Worm (Caenorhabditis elegans) whole organism, L1 larva: ENCODE results near the gene daf-42.

Source experiments
- F16B12.6 ChIP-seq: fragments of 150-350 bp; optimal IDR thresholded peaks from 2 replicates; lab custom pipeline; 2014; ENCODE audit warnings: missing biosample characterization, missing genetic modification characterization
- ama-1 ChIP-seq: fragments of 150-350 bp; optimal IDR thresholded peaks from 2 replicates; lab custom pipeline; 2014
- blmp-1 ChIP-seq: fragments of 150-350 bp; optimal IDR thresholded peaks from 2 replicates; lab custom pipeline; 2014; ENCODE audit warnings: missing biosample characterization, missing genetic modification characterization
- dpl-1 ChIP-seq, 3 experiments: fragments of 150-350 bp in 2 of 3; sonication (generic microtip) in 1 of 3; optimal IDR thresholded peaks; 2 replicates each; lab custom pipeline; 2014 to 2017; ENCODE audit warnings: missing biosample characterization in 3 of 3, missing genetic modification characterization in 3 of 3, missing genetic modification reagents in 3 of 3
- efl-1 ChIP-seq, 4 experiments: fragments of 150-350 bp; optimal IDR thresholded peaks in 3 of 4; peaks in 1 of 4; 1 replicate in 1 of 4; 2 replicates in 3 of 4; lab custom pipeline; 2014; ENCODE audit warnings: missing biosample characterization in 2 of 4, missing genetic modification characterization in 2 of 4, missing genetic modification reagents in 2 of 4
- elt-2 ChIP-seq: sonication (generic microtip); optimal IDR thresholded peaks from 2 replicates; lab custom pipeline; 2016; ENCODE audit warnings: missing genetic modification characterization, mild to moderate bottlenecking, inconsistent platforms, missing compliant biosample characterization, missing genetic modification reagents
- fkh-10 ChIP-seq: sonication (generic microtip); optimal IDR thresholded peaks from 2 replicates; lab custom pipeline; 2017; ENCODE audit warnings: missing biosample characterization, missing genetic modification reagents, missing genetic modification characterization
- fkh-4 ChIP-seq: sonication (generic microtip); optimal IDR thresholded peaks from 2 replicates; lab custom pipeline; 2016; ENCODE audit warnings: missing compliant biosample characterization, missing genetic modification characterization, borderline replicate concordance
- fos-1 ChIP-seq: fragments of 150-350 bp; optimal IDR thresholded peaks from 2 replicates; lab custom pipeline; 2014; ENCODE audit warnings: missing biosample characterization, missing genetic modification characterization
- hlh-17 ChIP-seq: fragments of 200-800 bp; sonication (Bioruptor generic); optimal IDR thresholded peaks from 2 replicates; lab custom pipeline; 2018; ENCODE audit warnings: missing genetic modification characterization, mild to moderate bottlenecking, missing compliant biosample characterization, moderate library complexity, borderline replicate concordance
- hlh-4 ChIP-seq: sonication (generic microtip); optimal IDR thresholded peaks from 2 replicates; lab custom pipeline; 2016; ENCODE audit warnings: mild to moderate bottlenecking, missing genetic modification characterization, missing compliant biosample characterization
- irx-1 ChIP-seq: sonication (generic microtip); optimal IDR thresholded peaks from 2 replicates; lab custom pipeline; 2016; ENCODE audit warnings: missing genetic modification characterization, missing compliant biosample characterization
- isw-1 ChIP-seq: fragments of 200-800 bp; sonication (Bioruptor generic); IDR thresholded peaks from 2 replicates; pipeline ENCODE4 v1.3.6; 2022; ENCODE audit warnings: missing genetic modification characterization, missing compliant biosample characterization
- lin-14 ChIP-seq: fragments of 200-800 bp; sonication (Bioruptor generic); optimal IDR thresholded peaks from 2 replicates; lab custom pipeline; 2018; ENCODE audit warnings: mild to moderate bottlenecking, missing genetic modification characterization, moderate library complexity, missing compliant biosample characterization
- mab-9 ChIP-seq: fragments of 200-800 bp; sonication (Bioruptor generic); IDR thresholded peaks from 2 replicates; pipeline ENCODE4 v1.3.6; 2022; ENCODE audit warnings: missing genetic modification reagents, missing genetic modification characterization, missing compliant biosample characterization
- mdl-1 ChIP-seq, 2 experiments: fragments of 150-350 bp; optimal IDR thresholded peaks; 2 replicates each; lab custom pipeline; 2014 to 2017; ENCODE audit warnings: missing biosample characterization in 2 of 2, missing genetic modification characterization in 2 of 2, inconsistent platforms in 1 of 2
- mef-2 ChIP-seq: fragments of 150-350 bp; optimal IDR thresholded peaks from 2 replicates; lab custom pipeline; 2014; ENCODE audit warnings: missing biosample characterization, missing genetic modification characterization
- nhr-20 ChIP-seq: sonication (generic microtip); optimal IDR thresholded peaks from 2 replicates; lab custom pipeline; 2016; ENCODE audit warnings: mild to moderate bottlenecking, missing genetic modification characterization, missing compliant biosample characterization
- nhr-47 ChIP-seq: sonication (generic microtip); optimal IDR thresholded peaks from 2 replicates; lab custom pipeline; 2016; ENCODE audit warnings: mild to moderate bottlenecking, missing genetic modification characterization, moderate library complexity, missing compliant biosample characterization
- nhr-71 ChIP-seq: sonication (generic microtip); optimal IDR thresholded peaks from 2 replicates; lab custom pipeline; 2016; ENCODE audit warnings: mild to moderate bottlenecking, missing genetic modification characterization, moderate library complexity, missing compliant biosample characterization
- nhr-85 ChIP-seq: sonication (generic microtip); peaks from one replicate; lab custom pipeline; 2016; ENCODE audit warnings: missing genetic modification characterization, inconsistent platforms, missing compliant biosample characterization
- pag-3 ChIP-seq: sonication (generic microtip); optimal IDR thresholded peaks from 2 replicates; lab custom pipeline; 2017; ENCODE audit warnings: missing genetic modification characterization, mild to moderate bottlenecking, missing compliant biosample characterization, antibody characterized with exemption, borderline replicate concordance; ENCODE audit not compliant: insufficient read depth
- pqm-1 ChIP-seq: sonication (generic microtip); optimal IDR thresholded peaks from 3 replicates; lab custom pipeline; 2017; ENCODE audit warnings: missing biosample characterization, missing genetic modification characterization
- snpc-4 ChIP-seq: fragments of 150-350 bp; optimal IDR thresholded peaks from 2 replicates; lab custom pipeline; 2014; ENCODE audit warnings: missing biosample characterization, missing genetic modification characterization
- snu-23 ChIP-seq: sonication (generic microtip); optimal IDR thresholded peaks from 2 replicates; lab custom pipeline; 2016; ENCODE audit warnings: missing genetic modification characterization, missing compliant biosample characterization
- sox-4 ChIP-seq: sonication (generic microtip); optimal IDR thresholded peaks from 2 replicates; lab custom pipeline; 2016; ENCODE audit warnings: missing genetic modification characterization, missing compliant biosample characterization
- swsn-7 ChIP-seq: sonication (generic microtip); optimal IDR thresholded peaks from 2 replicates; lab custom pipeline; 2016; ENCODE audit warnings: missing genetic modification characterization, missing compliant biosample characterization
- tbx-2 ChIP-seq: sonication (generic microtip); optimal IDR thresholded peaks from 2 replicates; lab custom pipeline; 2016; ENCODE audit warnings: missing genetic modification characterization, missing compliant biosample characterization
- tlp-1 ChIP-seq: fragments of 150-350 bp; optimal IDR thresholded peaks from 2 replicates; lab custom pipeline; 2014; ENCODE audit warnings: missing biosample characterization, missing genetic modification characterization
- unc-130 ChIP-seq: fragments of 150-350 bp; optimal IDR thresholded peaks from 2 replicates; lab custom pipeline; 2017; ENCODE audit warnings: missing biosample characterization, missing genetic modification characterization, inconsistent platforms
- unc-30 ChIP-seq: sonication (generic microtip); optimal IDR thresholded peaks from 2 replicates; lab custom pipeline; 2017; ENCODE audit warnings: missing biosample characterization, missing genetic modification characterization
- unc-62 ChIP-seq: fragments of 150-350 bp; optimal IDR thresholded peaks from 2 replicates; lab custom pipeline; 2014; ENCODE audit warnings: missing biosample characterization, missing genetic modification reagents, missing genetic modification characterization
- unc-98 ChIP-seq: fragments of 200-800 bp; sonication (Bioruptor generic); IDR thresholded peaks from 2 replicates; pipeline ENCODE4 v1.3.6; 2022; ENCODE audit warnings: missing genetic modification characterization, missing compliant biosample characterization
- zip-4 ChIP-seq: fragments of 200-800 bp; sonication (Bioruptor generic); optimal IDR thresholded peaks from 2 replicates; lab custom pipeline; 2018; ENCODE audit warnings: mild to moderate bottlenecking, missing genetic modification characterization, moderate library complexity, missing compliant biosample characterization

The daf-42 gene

DNA sequence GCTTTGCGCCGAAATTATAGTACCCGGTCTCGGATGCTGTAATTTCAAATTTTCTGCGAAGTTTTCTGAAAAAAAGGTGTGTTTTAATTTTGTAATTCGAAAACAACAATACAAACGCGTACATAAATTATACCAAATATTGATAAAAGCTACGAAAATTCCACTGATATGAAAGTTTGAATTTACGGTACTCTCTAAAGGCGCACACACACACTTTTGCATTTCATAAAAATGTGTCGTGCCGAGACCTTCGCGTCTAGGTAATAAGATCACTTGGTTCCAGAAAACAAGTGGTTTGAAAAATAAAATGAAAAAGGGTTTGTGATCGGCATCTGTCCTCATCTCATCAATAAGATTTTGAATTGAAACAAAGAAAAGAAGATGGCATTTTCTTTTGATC is 35.8 kb downstream of the daf-42 start:
- no peak for TF ChIP-seq unc-62 (GFP tag; lab: Kevin White, UChicago)
- no peak for TF ChIP-seq nhr-47 (tag; lab: Kevin White, UChicago)
- no peak for TF ChIP-seq tlp-1 (tag; lab: Kevin White, UChicago)
- no peak for TF ChIP-seq mef-2 (tag; lab: Kevin White, UChicago)
- TF ChIP-seq mdl-1 (tag; optimal IDR thresholded peaks at IDR 0.05; lab: Kevin White, UChicago), result no peak
- TF ChIP-seq fkh-4 (tag; lab: Kevin White, UChicago), result no peak
- peak; percentile 77 for TF ChIP-seq nhr-85
- TF ChIP-seq lin-14 (GFP tag; lab: Kevin White, UChicago), result peak; percentile 0
- no peak for TF ChIP-seq pag-3 (tag; lab: Kevin White, UChicago)
- TF ChIP-seq hlh-4, result no peak
- TF ChIP-seq swsn-7 (tag; lab: Kevin White, UChicago), result no peak
- TF ChIP-seq isw-1 (GFP tag; lab: Robert Waterston, UW), result no peak
- no peak for TF ChIP-seq unc-130 (tag; lab: Kevin White, UChicago)
- TF ChIP-seq sox-4 (tag; lab: Kevin White, UChicago), result no peak
- no peak for TF ChIP-seq zip-4 (GFP tag; lab: Kevin White, UChicago)
- TF ChIP-seq fkh-10 (GFP tag; lab: Kevin White, UChicago), result no peak
- no peak for TF ChIP-seq unc-98 (GFP tag; lab: Robert Waterston, UW)
- TF ChIP-seq efl-1 (optimal IDR thresholded peaks at IDR 0.05; lab: Kevin White, UChicago), result no peak
- no peak for TF ChIP-seq efl-1 (GFP tag; optimal IDR thresholded peaks at IDR 0.05 in 1 of 2; lab: Kevin White, UChicago)
- no peak for TF ChIP-seq pqm-1 (tag; lab: Kevin White, UChicago)
- no peak for TF ChIP-seq elt-2
- TF ChIP-seq dpl-1 (GFP tag; optimal IDR thresholded peaks at IDR 0.05; lab: Kevin White, UChicago), result no peak
- no peak for TF ChIP-seq mab-9
- TF ChIP-seq ama-1, result peak; percentile 14
- TF ChIP-seq tbx-2 (tag; lab: Kevin White, UChicago), result no peak
- no peak for TF ChIP-seq snpc-4 (tag; lab: Kevin White, UChicago)
- TF ChIP-seq, all 84 proteins: peak for 3

ce11 chrIV:7310410-7310809 is 36.2 kb downstream of the daf-42 start, which contains the start of gene grl-4:
grl-4 (minus strand) TSS chrIV:7310760.
- TF ChIP-seq pag-3 (tag; lab: Kevin White, UChicago), result no peak
- TF ChIP-seq efl-1 (optimal IDR thresholded peaks at IDR 0.05; lab: Kevin White, UChicago), result no peak
- TF ChIP-seq efl-1 (GFP tag; optimal IDR thresholded peaks at IDR 0.05 in 1 of 2; lab: Kevin White, UChicago), result peak in 1 of 2 experiments; percentile 53
- TF ChIP-seq F16B12.6, result no peak
- TF ChIP-seq pqm-1 (tag; lab: Kevin White, UChicago), result no peak
- TF ChIP-seq irx-1 (tag; lab: Kevin White, UChicago), result no peak
- no peak for TF ChIP-seq unc-30 (tag; lab: Kevin White, UChicago)
- TF ChIP-seq blmp-1 (tag; lab: Kevin White, UChicago), result no peak

DNA sequence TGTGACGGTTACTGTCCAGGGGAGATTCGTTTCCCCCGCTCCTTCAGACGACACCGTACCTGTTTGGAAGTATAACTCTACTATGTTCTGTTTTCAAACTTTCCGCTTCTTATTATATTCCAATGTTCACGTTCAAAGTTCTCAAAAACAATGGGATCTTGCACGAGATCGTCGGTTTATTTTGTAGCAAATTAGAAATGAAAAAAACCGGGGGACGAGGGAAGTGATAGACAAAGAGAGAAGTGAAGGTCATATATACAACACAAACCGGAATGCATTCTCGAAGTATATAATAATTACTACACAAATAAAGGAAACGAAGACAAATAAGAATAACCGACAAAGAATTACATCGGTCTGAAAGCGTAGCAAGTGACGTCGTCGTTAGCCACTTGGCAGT is 37.0 kb downstream of the daf-42 start:
- TF ChIP-seq nhr-20 (tag; lab: Kevin White, UChicago), result peak; percentile 11
- TF ChIP-seq nhr-85, result peak; percentile 76
- TF ChIP-seq nhr-71 (tag; lab: Kevin White, UChicago), result peak; percentile 15
- no peak for TF ChIP-seq fos-1 (tag; lab: Kevin White, UChicago)
- TF ChIP-seq snu-23, result peak; percentile 16
- TF ChIP-seq fkh-10 (GFP tag; lab: Kevin White, UChicago), result no peak
- peak; percentile 52 for TF ChIP-seq lin-14 (GFP tag; lab: Kevin White, UChicago)

DNA sequence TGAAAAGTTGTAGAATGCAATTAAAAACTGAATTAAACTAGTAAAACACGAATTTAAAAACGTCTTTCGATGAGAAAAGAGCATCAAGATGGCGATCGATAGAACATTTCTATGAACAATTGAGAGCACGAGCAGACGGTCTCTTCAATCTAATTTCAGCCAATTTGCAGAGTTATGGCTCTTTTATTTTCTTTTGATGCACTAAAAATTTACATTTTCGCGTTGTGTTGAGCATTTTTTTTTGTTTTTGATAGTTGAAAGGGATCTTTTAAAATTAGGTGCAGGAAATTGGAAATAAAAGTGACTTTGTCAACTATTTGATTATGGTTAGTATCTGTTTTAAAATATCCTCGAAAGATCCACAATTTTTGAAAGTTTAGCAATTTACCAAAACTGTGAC is 37.7 kb downstream of the daf-42 start, which contains the start of gene F42C5.6:
Gene F42C5.6 (minus strand): TSS at position 101 of the 400 bp plus-strand sequence.
- TF ChIP-seq hlh-17 (GFP tag; lab: Kevin White, UChicago) (no peak), irx-1 (tag; lab: Kevin White, UChicago) (no peak), pag-3 (tag; lab: Kevin White, UChicago) (no peak)
